Fruit fly (Drosophila melanogaster) whole organism, embryonic: ENCODE data around the gene CG13096.
A peak's percentile ranks its signal among the peaks of the same experiment; 100 is the strongest.

ENCODE experiments used
- Abd-B ChIP-seq: fragments of 200-800 bp; sonication (Bioruptor generic); optimal IDR thresholded peaks from 2 replicates; lab custom pipeline; 2018; ENCODE audit warnings: missing biosample characterization, mild to moderate bottlenecking, missing genetic modification characterization, moderate library complexity
- Adf1 ChIP-seq: fragments of 200-800 bp; sonication (Bioruptor generic); IDR thresholded peaks from 2 replicates; pipeline ENCODE4 v1.3.6; 2022; ENCODE audit warnings: missing biosample characterization, missing genetic modification characterization
- B-H1 ChIP-seq: fragments of 200-800 bp; sonication (Bioruptor generic); IDR thresholded peaks from 3 replicates; pipeline ENCODE4 v1.3.6; 2022; ENCODE audit warnings: missing biosample characterization, missing genetic modification characterization
- CG10543 ChIP-seq: fragments of 200-800 bp; sonication (Bioruptor generic); optimal IDR thresholded peaks from 3 replicates; lab custom pipeline; 2017; ENCODE audit warnings: missing biosample characterization, mild to moderate bottlenecking, missing genetic modification characterization, moderate library complexity
- CG10565 ChIP-seq: fragments of 200-800 bp; sonication (Bioruptor generic); optimal IDR thresholded peaks from 3 replicates; lab custom pipeline; 2016; ENCODE audit warnings: missing biosample characterization, mild to moderate bottlenecking, missing genetic modification characterization
- CG10979 ChIP-seq: fragments of 200-800 bp; sonication (Bioruptor generic); optimal IDR thresholded peaks from 2 replicates; lab custom pipeline; 2018; ENCODE audit warnings: missing biosample characterization, mild to moderate bottlenecking, missing genetic modification characterization, moderate library complexity
- CG12769 ChIP-seq: fragments of 200-800 bp; sonication (Bioruptor generic); optimal IDR thresholded peaks from 2 replicates; lab custom pipeline; 2019; ENCODE audit warnings: missing biosample characterization, mild to moderate bottlenecking, missing genetic modification characterization, moderate library complexity
- CG13775 ChIP-seq: fragments of 200-800 bp; sonication (Bioruptor generic); optimal IDR thresholded peaks from 3 replicates; lab custom pipeline; 2017; ENCODE audit warnings: missing biosample characterization, mild to moderate bottlenecking, missing genetic modification characterization
- CG1603 ChIP-seq: fragments of 200-800 bp; sonication (Bioruptor generic); optimal IDR thresholded peaks from 2 replicates; lab custom pipeline; 2019; ENCODE audit warnings: missing biosample characterization, mild to moderate bottlenecking, missing genetic modification characterization, moderate library complexity
- CG17568 ChIP-seq: fragments of 200-800 bp; sonication (Bioruptor generic); optimal IDR thresholded peaks from 2 replicates; lab custom pipeline; 2018; ENCODE audit warnings: missing biosample characterization, mild to moderate bottlenecking, missing genetic modification characterization, moderate library complexity
- CG2199 ChIP-seq: fragments of 200-800 bp; sonication (Bioruptor generic); IDR thresholded peaks from 3 replicates; pipeline ENCODE4 v1.3.6; 2022; ENCODE audit warnings: missing biosample characterization, missing genetic modification characterization
- CG3281 ChIP-seq: fragments of 200-800 bp; sonication (Bioruptor generic); optimal IDR thresholded peaks from 3 replicates; lab custom pipeline; 2017; ENCODE audit warnings: missing biosample characterization, mild to moderate bottlenecking, missing genetic modification characterization
- CG34422 ChIP-seq: fragments of 200-800 bp; sonication (Bioruptor generic); IDR thresholded peaks from 3 replicates; pipeline ENCODE4 v1.3.6; 2022; ENCODE audit warnings: missing biosample characterization, missing genetic modification characterization
- CG4360 ChIP-seq: fragments of 200-800 bp; sonication (Bioruptor generic); IDR thresholded peaks from 2 replicates; pipeline ENCODE4 v1.3.6; 2022; ENCODE audit warnings: missing biosample characterization, missing genetic modification characterization
- CG4730 ChIP-seq: fragments of 200-800 bp; sonication (Bioruptor generic); IDR thresholded peaks from 2 replicates; pipeline ENCODE4 v1.3.6; 2022; ENCODE audit warnings: missing biosample characterization, missing genetic modification characterization
- CG7839 ChIP-seq: fragments of 200-800 bp; sonication (Bioruptor generic); optimal IDR thresholded peaks from 3 replicates; lab custom pipeline; 2018; ENCODE audit warnings: missing biosample characterization, mild to moderate bottlenecking, missing genetic modification characterization, moderate library complexity
- CG7963 ChIP-seq: fragments of 200-800 bp; sonication (Bioruptor generic); IDR thresholded peaks from 3 replicates; pipeline ENCODE4 v1.3.6; 2022; ENCODE audit warnings: missing biosample characterization, missing genetic modification characterization; ENCODE audit not compliant: partially characterized antibody
- CG8290 ChIP-seq, 3 experiments: fragments of 200-800 bp; sonication (Bioruptor generic); optimal IDR thresholded peaks; 2 replicates each; lab custom pipeline; 2016 to 2019; ENCODE audit warnings: missing biosample characterization in 3 of 3, missing genetic modification characterization in 3 of 3, mild to moderate bottlenecking in 2 of 3, moderate library complexity in 1 of 3
- CG8359 ChIP-seq: fragments of 200-800 bp; sonication (Bioruptor generic); optimal IDR thresholded peaks from 2 replicates; lab custom pipeline; 2017; ENCODE audit warnings: missing biosample characterization, mild to moderate bottlenecking, missing genetic modification characterization, borderline replicate concordance
- CG9437 ChIP-seq: fragments of 200-800 bp; sonication (Bioruptor generic); optimal IDR thresholded peaks from 2 replicates; lab custom pipeline; 2018; ENCODE audit warnings: missing biosample characterization, mild to moderate bottlenecking, missing genetic modification characterization
- CG9797 ChIP-seq: fragments of 200-800 bp; sonication (Bioruptor generic); optimal IDR thresholded peaks from 3 replicates; lab custom pipeline; 2018; ENCODE audit warnings: missing biosample characterization, mild to moderate bottlenecking, missing genetic modification characterization
- Doc3 ChIP-seq: fragments of 200-800 bp; sonication (Bioruptor generic); IDR thresholded peaks from 3 replicates; pipeline ENCODE4 v1.3.6; 2022; ENCODE audit warnings: missing biosample characterization, missing genetic modification characterization; ENCODE audit not compliant: partially characterized antibody
- Ets97D ChIP-seq: fragments of 200-800 bp; sonication (Bioruptor generic); optimal IDR thresholded peaks from 3 replicates; lab custom pipeline; 2016; ENCODE audit warnings: missing biosample characterization, missing genetic modification characterization
- Hmr ChIP-seq: fragments of 200-800 bp; sonication (Bioruptor generic); optimal IDR thresholded peaks from 3 replicates; lab custom pipeline; 2017; ENCODE audit warnings: mild to moderate bottlenecking, missing biosample characterization, missing genetic modification reagents, missing genetic modification characterization
- Med ChIP-seq: fragments of 200-800 bp; sonication (Bioruptor generic); peaks from one replicate; lab custom pipeline; 2016; ENCODE audit warnings: missing biosample characterization, missing genetic modification characterization, mild to moderate bottlenecking, inconsistent platforms, moderate library complexity
- Myb ChIP-seq: fragments of 200-800 bp; sonication (Bioruptor generic); optimal IDR thresholded peaks from 2 replicates; lab custom pipeline; 2016; ENCODE audit warnings: missing biosample characterization, missing genetic modification characterization
- NC2α ChIP-seq: fragments of 200-800 bp; sonication (Bioruptor generic); optimal IDR thresholded peaks from 2 replicates; lab custom pipeline; 2016; ENCODE audit warnings: missing biosample characterization, missing genetic modification characterization
- Pdp1 ChIP-seq, 2 experiments: fragments of 200-800 bp; sonication (Bioruptor generic); optimal IDR thresholded peaks; 3 replicates each; lab custom pipeline; 2016; ENCODE audit warnings: missing biosample characterization in 2 of 2, missing genetic modification characterization in 2 of 2, mild to moderate bottlenecking in 1 of 2, moderate library complexity in 1 of 2
- Poxn ChIP-seq: fragments of 200-800 bp; sonication (Bioruptor generic); IDR thresholded peaks from 2 replicates; pipeline ENCODE4 v1.3.6; 2022; ENCODE audit warnings: missing biosample characterization, missing genetic modification characterization
- Rfx ChIP-seq: fragments of 200-800 bp; sonication (Bioruptor generic); IDR thresholded peaks from 2 replicates; pipeline ENCODE4 v1.3.6; 2022; ENCODE audit warnings: missing biosample characterization, missing genetic modification characterization
- Sox100B ChIP-seq: fragments of 200-800 bp; sonication (Bioruptor generic); optimal IDR thresholded peaks from 3 replicates; lab custom pipeline; 2018; ENCODE audit warnings: missing biosample characterization, mild to moderate bottlenecking, missing genetic modification characterization
- chinmo ChIP-seq: fragments of 200-800 bp; sonication (Bioruptor generic); IDR thresholded peaks from 4 replicates; pipeline ENCODE4 v1.3.6; 2022; ENCODE audit warnings: missing biosample characterization, missing genetic modification characterization; ENCODE audit not compliant: partially characterized antibody
- ci ChIP-seq: fragments of 200-800 bp; sonication (Bioruptor generic); IDR thresholded peaks from 3 replicates; pipeline ENCODE4 v1.3.6; 2022; ENCODE audit warnings: missing biosample characterization, missing genetic modification characterization
- corto ChIP-seq: fragments of 200-800 bp; sonication (Bioruptor generic); optimal IDR thresholded peaks from 2 replicates; lab custom pipeline; 2016; ENCODE audit warnings: missing biosample characterization, mild to moderate bottlenecking, missing genetic modification characterization, moderate library complexity
- dmrt99B ChIP-seq: fragments of 200-800 bp; sonication (Bioruptor generic); optimal IDR thresholded peaks from 2 replicates; lab custom pipeline; 2018; ENCODE audit warnings: missing biosample characterization, mild to moderate bottlenecking, missing genetic modification characterization, moderate library complexity
- grn ChIP-seq: fragments of 200-800 bp; sonication (Bioruptor generic); optimal IDR thresholded peaks from 3 replicates; lab custom pipeline; 2017; ENCODE audit warnings: missing biosample characterization, missing genetic modification characterization
- hb ChIP-seq: fragments of 200-800 bp; sonication (Bioruptor generic); IDR thresholded peaks from 3 replicates; pipeline ENCODE4 v1.3.6; 2022; ENCODE audit warnings: missing biosample characterization, missing genetic modification characterization; ENCODE audit not compliant: partially characterized antibody
- lab ChIP-seq: fragments of 200-800 bp; sonication (Bioruptor generic); optimal IDR thresholded peaks from 3 replicates; lab custom pipeline; 2017; ENCODE audit warnings: missing biosample characterization, missing genetic modification characterization, mild to moderate bottlenecking, moderate library complexity, missing genetic modification reagents
- mam ChIP-seq: fragments of 200-800 bp; sonication (Bioruptor generic); optimal IDR thresholded peaks from 3 replicates; lab custom pipeline; 2016; ENCODE audit warnings: missing biosample characterization, missing genetic modification characterization
- nom ChIP-seq: fragments of 200-800 bp; sonication (Bioruptor generic); optimal IDR thresholded peaks from 2 replicates; lab custom pipeline; 2017; ENCODE audit warnings: missing biosample characterization, missing genetic modification characterization, mild to moderate bottlenecking, moderate library complexity, missing genetic modification reagents
- p53 ChIP-seq: fragments of 200-800 bp; sonication (Bioruptor generic); optimal IDR thresholded peaks from 2 replicates; lab custom pipeline; 2016; ENCODE audit warnings: missing biosample characterization, missing genetic modification characterization
- pzg ChIP-seq: fragments of 200-800 bp; sonication (Bioruptor generic); optimal IDR thresholded peaks from 3 replicates; lab custom pipeline; 2018; ENCODE audit warnings: missing biosample characterization, mild to moderate bottlenecking, missing genetic modification characterization, moderate library complexity
- schlank ChIP-seq: fragments of 200-800 bp; sonication (Bioruptor generic); optimal IDR thresholded peaks from 2 replicates; lab custom pipeline; 2018; ENCODE audit warnings: missing biosample characterization, mild to moderate bottlenecking, missing genetic modification characterization
- scrt ChIP-seq: fragments of 200-800 bp; sonication (Bioruptor generic); optimal IDR thresholded peaks from 2 replicates; lab custom pipeline; 2018; ENCODE audit warnings: missing biosample characterization, mild to moderate bottlenecking, missing genetic modification characterization, moderate library complexity
- slp2 ChIP-seq: fragments of 200-800 bp; sonication (Bioruptor generic); optimal IDR thresholded peaks from 2 replicates; lab custom pipeline; 2016; ENCODE audit warnings: missing biosample characterization, missing genetic modification characterization
- sr ChIP-seq: fragments of 200-800 bp; sonication (Bioruptor generic); IDR thresholded peaks from 3 replicates; pipeline ENCODE4 v1.3.6; 2022; ENCODE audit warnings: missing biosample characterization, missing genetic modification characterization
- unc-4 ChIP-seq: fragments of 200-800 bp; sonication (Bioruptor generic); IDR thresholded peaks from 2 replicates; pipeline ENCODE4 v1.3.6; 2022; ENCODE audit warnings: missing biosample characterization, missing genetic modification characterization; ENCODE audit not compliant: partially characterized antibody
- wor ChIP-seq: fragments of 200-800 bp; sonication (Bioruptor generic); IDR thresholded peaks from 2 replicates; pipeline ENCODE4 v1.3.6; 2022; ENCODE audit warnings: missing biosample characterization, missing genetic modification characterization
- zfh1 ChIP-seq: fragments of 200-800 bp; sonication (Bioruptor generic); IDR thresholded peaks from 3 replicates; pipeline ENCODE4 v1.3.6; 2022; ENCODE audit warnings: missing biosample characterization, missing genetic modification characterization

The CG13096 gene

dm6 chr2L:8485562-8485961 lies 26.1 kb downstream of the CG13096 start (continued):
- peak; percentile 22 for TF ChIP-seq CG7839 (tag; lab: Kevin White, UChicago)
- peak; percentile 29; the same call in 1 of the 3 replicates for TF ChIP-seq zfh1
- no peak for TF ChIP-seq CG8290 (GFP tag; optimal IDR thresholded peaks at IDR 0.05; lab: Kevin White, UChicago)
- TF ChIP-seq CG8290 (tag; optimal IDR thresholded peaks at IDR 0.05; lab: Kevin White, UChicago) = no peak
- TF ChIP-seq hb (GFP tag; lab: Robert Waterston, UW) = 0 out of 3 replicates have a peak, but pooled peaks have one; percentile 39
- peak; percentile 24; the same call in 1 of the 3 replicates for TF ChIP-seq ci (GFP tag; lab: Robert Waterston, UW)
- no peak for TF ChIP-seq dmrt99B
- TF ChIP-seq CG17568 (GFP tag; lab: Kevin White, UChicago) = no peak
- TF ChIP-seq slp2 (GFP tag; lab: Kevin White, UChicago) = no peak
- no peak for TF ChIP-seq CG12769
- TF ChIP-seq CG2199 (GFP tag; lab: Robert Waterston, UW) = no peak
- no peak for TF ChIP-seq mam (GFP tag; lab: Kevin White, UChicago)
- no peak for TF ChIP-seq Hmr (GFP tag; lab: Kevin White, UChicago)
- no peak for TF ChIP-seq CG9797 (GFP tag; lab: Kevin White, UChicago)
- TF ChIP-seq B-H1 (GFP tag; lab: Robert Waterston, UW) = no peak
- TF ChIP-seq Adf1 (GFP tag; lab: Robert Waterston, UW) = no peak
- TF ChIP-seq lab (GFP tag; lab: Kevin White, UChicago) = no peak
- TF ChIP-seq Abd-B (GFP tag; lab: Kevin White, UChicago) = no peak
- no peak for TF ChIP-seq scrt (GFP tag; lab: Kevin White, UChicago)
- no peak for TF ChIP-seq CG13775 (GFP tag; lab: Kevin White, UChicago)
- TF ChIP-seq CG10543 (GFP tag; lab: Kevin White, UChicago) = no peak
- TF ChIP-seq Ets97D (GFP tag; lab: Kevin White, UChicago) = no peak
- TF ChIP-seq Rfx (GFP tag; lab: Robert Waterston, UW) = no peak
- no peak for TF ChIP-seq Sox100B
- TF ChIP-seq wor (GFP tag; lab: Robert Waterston, UW) = no peak
- TF ChIP-seq Doc3 (GFP tag; lab: Robert Waterston, UW) = peak; percentile 22; the same call in 1 of the 3 replicates
- no peak for TF ChIP-seq sr
- TF ChIP-seq Pdp1 (GFP tag; optimal IDR thresholded peaks at IDR 0.05; lab: Kevin White, UChicago) = no peak
- no peak for TF ChIP-seq CG4730
- TF ChIP-seq CG10979 (tag; lab: Kevin White, UChicago) = no peak
- no peak for TF ChIP-seq p53 (GFP tag; lab: Kevin White, UChicago)
- TF ChIP-seq CG10565 (GFP tag; lab: Kevin White, UChicago) = no peak
- TF ChIP-seq Med = peak; percentile 76
- TF ChIP-seq corto = no peak
- no peak for TF ChIP-seq nom
- peak; percentile 3 for TF ChIP-seq CG3281 (GFP tag; lab: Kevin White, UChicago)
- no peak for TF ChIP-seq CG1603 (tag; lab: Kevin White, UChicago)
- no peak for TF ChIP-seq pzg (GFP tag; lab: Kevin White, UChicago)
- TF ChIP-seq CG4360 (GFP tag; lab: Robert Waterston, UW) = no peak
- TF ChIP-seq NC2α (GFP tag; lab: Kevin White, UChicago) = no peak
- TF ChIP-seq grn = no peak
- no peak for TF ChIP-seq CG9437 (GFP tag; lab: Kevin White, UChicago)
- no peak for TF ChIP-seq CG8359 (GFP tag; lab: Kevin White, UChicago)
- no peak for TF ChIP-seq Myb
- peak; percentile 50; the same call in 1 of the 4 replicates for TF ChIP-seq chinmo (GFP tag; lab: Robert Waterston, UW)
- TF ChIP-seq CG7963 = no peak
- peak; percentile 39; the same call in 1 of the 2 replicates for TF ChIP-seq unc-4 (GFP tag; lab: Robert Waterston, UW)
- TF ChIP-seq CG34422 (GFP tag; lab: Robert Waterston, UW) = no peak
- TF ChIP-seq schlank (tag; lab: Kevin White, UChicago) = no peak
- no peak for TF ChIP-seq Poxn
